Fruit fly (Drosophila melanogaster) whole organism, prepupa: ENCODE data around the gene CG31278.

Experiments used
- Blimp-1 ChIP-seq: fragments of 200-800 bp; sonication (Bioruptor generic); optimal IDR thresholded peaks from 3 replicates; lab custom pipeline; 2017; ENCODE audit warnings: missing biosample characterization, missing genetic modification characterization, mild to moderate bottlenecking, moderate library complexity, missing genetic modification reagents
- CG10631 ChIP-seq: fragments of 200-800 bp; sonication (Bioruptor generic); optimal IDR thresholded peaks from 2 replicates; lab custom pipeline; 2016; ENCODE audit warnings: missing biosample characterization, missing genetic modification characterization
- CG10669 ChIP-seq: fragments of 200-800 bp; sonication (Bioruptor generic); optimal IDR thresholded peaks from 3 replicates; lab custom pipeline; 2018; ENCODE audit warnings: missing biosample characterization, mild to moderate bottlenecking, missing genetic modification characterization, moderate library complexity
- CG11294 ChIP-seq: fragments of 200-800 bp; sonication (Bioruptor generic); IDR thresholded peaks from 2 replicates; pipeline ENCODE4 v1.3.6; 2022; ENCODE audit warnings: missing biosample characterization, missing genetic modification characterization
- CG11762 ChIP-seq: fragments of 200-800 bp; sonication (Bioruptor generic); optimal IDR thresholded peaks from 3 replicates; lab custom pipeline; 2016; ENCODE audit warnings: missing biosample characterization, missing genetic modification characterization; ENCODE audit not compliant: insufficient read depth
- CG11902 ChIP-seq: fragments of 200-800 bp; sonication (Bioruptor generic); optimal IDR thresholded peaks from 3 replicates; lab custom pipeline; 2016; ENCODE audit warnings: missing biosample characterization, missing genetic modification characterization
- CG15336 ChIP-seq: fragments of 200-800 bp; sonication (Bioruptor generic); IDR thresholded peaks from 2 replicates; pipeline ENCODE4 v1.3.6; 2022; ENCODE audit warnings: missing biosample characterization, missing genetic modification characterization
- CG1621 ChIP-seq: fragments of 200-800 bp; sonication (Bioruptor generic); optimal IDR thresholded peaks from 3 replicates; lab custom pipeline; 2018; ENCODE audit warnings: missing biosample characterization, mild to moderate bottlenecking, missing genetic modification characterization
- CG16779 ChIP-seq: fragments of 200-800 bp; sonication (Bioruptor generic); optimal IDR thresholded peaks from 3 replicates; lab custom pipeline; 2017; ENCODE audit warnings: missing biosample characterization, mild to moderate bottlenecking, missing genetic modification characterization
- CG3032 ChIP-seq: fragments of 200-800 bp; optimal IDR thresholded peaks from 2 replicates; lab custom pipeline; 2019; ENCODE audit warnings: missing biosample characterization, mild to moderate bottlenecking, missing genetic modification characterization, moderate library complexity
- CG31627 ChIP-seq: fragments of 200-800 bp; sonication (Bioruptor generic); optimal IDR thresholded peaks from 3 replicates; lab custom pipeline; 2016; ENCODE audit warnings: missing biosample characterization, missing genetic modification characterization
- CG32006 ChIP-seq: fragments of 200-800 bp; sonication (Bioruptor generic); optimal IDR thresholded peaks from 3 replicates; lab custom pipeline; 2017; ENCODE audit warnings: missing biosample characterization, mild to moderate bottlenecking, missing genetic modification characterization
- CG6163 ChIP-seq: fragments of 200-800 bp; sonication (Bioruptor generic); IDR thresholded peaks from 3 replicates; pipeline ENCODE4 v1.3.6; 2022; ENCODE audit warnings: missing biosample characterization, missing genetic modification characterization
- CG6276 ChIP-seq: fragments of 200-800 bp; sonication (Bioruptor generic); optimal IDR thresholded peaks from 2 replicates; lab custom pipeline; 2017; ENCODE audit warnings: missing biosample characterization, mild to moderate bottlenecking, missing genetic modification characterization
- CG6808 ChIP-seq: fragments of 200-800 bp; sonication (Bioruptor generic); optimal IDR thresholded peaks from 3 replicates; lab custom pipeline; 2017; ENCODE audit warnings: missing biosample characterization, missing genetic modification characterization, mild to moderate bottlenecking, moderate library complexity, missing genetic modification reagents
- CG6854 ChIP-seq: fragments of 200-800 bp; sonication (Bioruptor generic); optimal IDR thresholded peaks from 2 replicates; lab custom pipeline; 2017; ENCODE audit warnings: missing biosample characterization, mild to moderate bottlenecking, missing genetic modification characterization
- CG7368 ChIP-seq: fragments of 200-800 bp; sonication (Bioruptor generic); optimal IDR thresholded peaks from 3 replicates; lab custom pipeline; 2016; ENCODE audit warnings: missing biosample characterization, missing genetic modification characterization
- CG8119 ChIP-seq: fragments of 200-800 bp; sonication (Bioruptor generic); IDR thresholded peaks from 3 replicates; pipeline ENCODE4 v1.3.6; 2022; ENCODE audit warnings: missing biosample characterization, missing genetic modification characterization
- CG8319 ChIP-seq: fragments of 200-800 bp; sonication (Bioruptor generic); optimal IDR thresholded peaks from 3 replicates; lab custom pipeline; 2016; ENCODE audit warnings: missing biosample characterization, missing genetic modification characterization
- CG8632 ChIP-seq: fragments of 200-800 bp; sonication (Bioruptor generic); optimal IDR thresholded peaks from 3 replicates; lab custom pipeline; 2016; ENCODE audit warnings: missing biosample characterization, missing genetic modification characterization
- CG9139 ChIP-seq: fragments of 200-800 bp; sonication (Bioruptor generic); optimal IDR thresholded peaks from 3 replicates; lab custom pipeline; 2017; ENCODE audit warnings: missing biosample characterization, mild to moderate bottlenecking, missing genetic modification characterization
- Eip78C ChIP-seq: fragments of 200-800 bp; sonication (Bioruptor generic); peaks from one replicate; lab custom pipeline; 2016; ENCODE audit warnings: missing biosample characterization, missing genetic modification characterization
- Ets21C ChIP-seq: fragments of 200-800 bp; sonication (Bioruptor generic); optimal IDR thresholded peaks from 3 replicates; lab custom pipeline; 2016; ENCODE audit warnings: missing biosample characterization, missing genetic modification characterization
- Ets96B ChIP-seq: fragments of 200-800 bp; optimal IDR thresholded peaks from 2 replicates; lab custom pipeline; 2019; ENCODE audit warnings: missing biosample characterization, mild to moderate bottlenecking, missing genetic modification characterization, moderate library complexity
- Gug ChIP-seq: fragments of 200-800 bp; sonication (Bioruptor generic); IDR thresholded peaks from 2 replicates; pipeline ENCODE4 v1.3.6; 2022; ENCODE audit warnings: missing biosample characterization, missing genetic modification characterization
- Hr38 ChIP-seq: sonication (Bioruptor generic); optimal IDR thresholded peaks from 2 replicates; lab custom pipeline; 2016; ENCODE audit warnings: missing biosample characterization, missing genetic modification characterization
- Hr39 ChIP-seq: fragments of 200-800 bp; sonication (Bioruptor generic); optimal IDR thresholded peaks from 2 replicates; lab custom pipeline; 2016; ENCODE audit warnings: missing biosample characterization, missing genetic modification characterization
- Hr4 ChIP-seq: fragments of 200-800 bp; sonication (Bioruptor generic); optimal IDR thresholded peaks from 3 replicates; lab custom pipeline; 2016; ENCODE audit warnings: missing biosample characterization, missing genetic modification characterization
- Met ChIP-seq: fragments of 200-800 bp; sonication (Bioruptor generic); optimal IDR thresholded peaks from 3 replicates; lab custom pipeline; 2016; ENCODE audit warnings: missing biosample characterization, missing genetic modification characterization
- OdsH ChIP-seq: fragments of 200-800 bp; sonication (Bioruptor generic); optimal IDR thresholded peaks from 3 replicates; lab custom pipeline; 2016; ENCODE audit warnings: missing biosample characterization, missing genetic modification characterization
- Smox ChIP-seq: fragments of 200-800 bp; sonication (Bioruptor generic); optimal IDR thresholded peaks from 3 replicates; lab custom pipeline; 2016; ENCODE audit warnings: missing biosample characterization, missing genetic modification characterization
- Sox102F ChIP-seq: fragments of 200-800 bp; sonication (Bioruptor generic); optimal IDR thresholded peaks from 2 replicates; lab custom pipeline; 2016; ENCODE audit warnings: missing biosample characterization, mild to moderate bottlenecking, missing genetic modification characterization
- Sox14 ChIP-seq: fragments of 200-800 bp; sonication (Bioruptor generic); optimal IDR thresholded peaks from 3 replicates; lab custom pipeline; 2016; ENCODE audit warnings: missing biosample characterization, missing genetic modification characterization
- achi ChIP-seq: fragments of 200-800 bp; sonication (Bioruptor generic); optimal IDR thresholded peaks from 3 replicates; lab custom pipeline; 2016; ENCODE audit warnings: missing biosample characterization, missing genetic modification characterization
- cyc ChIP-seq: fragments of 200-800 bp; sonication (Bioruptor generic); optimal IDR thresholded peaks from 3 replicates; lab custom pipeline; 2016; ENCODE audit warnings: missing biosample characterization, missing genetic modification characterization
- dac ChIP-seq: fragments of 200-800 bp; sonication (Bioruptor generic); optimal IDR thresholded peaks from 2 replicates; lab custom pipeline; 2017; ENCODE audit warnings: missing biosample characterization, mild to moderate bottlenecking, missing genetic modification characterization
- dsx ChIP-seq: fragments of 200-800 bp; optimal IDR thresholded peaks from 3 replicates; lab custom pipeline; 2019; ENCODE audit warnings: missing biosample characterization, mild to moderate bottlenecking, missing genetic modification characterization, moderate library complexity; ENCODE audit not compliant: poor library complexity, severe bottlenecking
- eg ChIP-seq: fragments of 200-800 bp; sonication (Bioruptor generic); IDR thresholded peaks from 3 replicates; pipeline ENCODE4 v1.3.6; 2022; ENCODE audit warnings: missing biosample characterization, missing genetic modification characterization
- fd59A ChIP-seq: fragments of 200-800 bp; sonication (Bioruptor generic); optimal IDR thresholded peaks from 2 replicates; lab custom pipeline; 2017; ENCODE audit warnings: missing biosample characterization, mild to moderate bottlenecking, missing genetic modification characterization, missing genetic modification reagents
- fd85E ChIP-seq: fragments of 200-800 bp; sonication (Bioruptor generic); optimal IDR thresholded peaks from 3 replicates; lab custom pipeline; 2016; ENCODE audit warnings: missing biosample characterization, missing genetic modification characterization
- fkh ChIP-seq: fragments of 200-800 bp; sonication (Bioruptor generic); optimal IDR thresholded peaks from 3 replicates; lab custom pipeline; 2017; ENCODE audit warnings: missing biosample characterization, mild to moderate bottlenecking, missing genetic modification characterization, moderate library complexity
- pdm3 ChIP-seq: fragments of 200-800 bp; sonication (Bioruptor generic); optimal IDR thresholded peaks from 3 replicates; lab custom pipeline; 2016; ENCODE audit warnings: missing biosample characterization, missing genetic modification characterization
- spab ChIP-seq: fragments of 200-800 bp; sonication (Bioruptor generic); optimal IDR thresholded peaks from 2 replicates; lab custom pipeline; 2017; ENCODE audit warnings: missing biosample characterization, mild to moderate bottlenecking, missing genetic modification characterization, missing genetic modification reagents
- ss ChIP-seq, 2 experiments: fragments of 200-800 bp; sonication (Bioruptor generic); optimal IDR thresholded peaks; 2 replicates in 1 of 2; 3 replicates in 1 of 2; lab custom pipeline; 2017 to 2018; ENCODE audit warnings: mild to moderate bottlenecking in 2 of 2, missing biosample characterization in 2 of 2, missing genetic modification characterization in 2 of 2, moderate library complexity in 1 of 2
- svp ChIP-seq: fragments of 200-800 bp; sonication (Bioruptor generic); peaks from one replicate; lab custom pipeline; 2016; ENCODE audit warnings: missing biosample characterization, missing genetic modification characterization
- topi ChIP-seq: fragments of 200-800 bp; sonication (Bioruptor generic); optimal IDR thresholded peaks from 3 replicates; lab custom pipeline; 2016; ENCODE audit warnings: missing biosample characterization, missing genetic modification characterization

CG31278 gene

DNA sequence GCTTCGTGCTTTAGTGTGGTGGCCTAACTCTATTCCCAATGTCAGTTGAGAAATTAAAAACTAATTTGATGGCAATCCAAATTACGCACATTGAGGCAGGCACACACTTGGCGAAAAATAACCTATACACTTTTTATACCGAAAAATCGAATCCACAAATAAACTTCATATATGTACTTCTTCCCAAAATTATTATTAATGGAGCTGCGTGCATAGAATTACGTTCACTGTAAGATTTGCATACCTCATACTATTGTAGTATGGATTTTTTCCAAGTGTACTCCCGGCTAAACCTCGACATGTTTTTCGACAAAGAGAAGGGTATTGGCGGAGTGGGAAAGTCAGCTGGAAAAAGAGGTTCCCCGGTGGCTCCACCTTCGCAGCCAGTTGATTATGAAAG is 23.9 kb downstream of the CG31278 start (continued):
- TF ChIP-seq spab (GFP tag; lab: Kevin White, UChicago) (no peak), CG11294 (GFP tag; lab: Robert Waterston, UW) (no peak), Ets96B (tag; lab: Kevin White, UChicago) (no peak), ss (GFP tag; optimal IDR thresholded peaks at IDR 0.05; lab: Kevin White, UChicago) (no peak), CG8319 (GFP tag; lab: Kevin White, UChicago) (no peak), CG6854 (GFP tag; lab: Kevin White, UChicago) (no peak), CG10631 (peak; percentile 28), svp (peak; percentile 62), Met (GFP tag; lab: Kevin White, UChicago) (peak; percentile 49), Smox (peak; percentile 33), fkh (GFP tag; lab: Kevin White, UChicago) (no peak), CG1621 (tag; lab: Kevin White, UChicago) (no peak), CG10669 (GFP tag; lab: Kevin White, UChicago) (no peak), CG9139 (GFP tag; lab: Kevin White, UChicago) (no peak), dac (GFP tag; lab: Kevin White, UChicago) (peak; percentile 28), CG7368 (GFP tag; lab: Kevin White, UChicago) (no peak), CG31627 (GFP tag; lab: Kevin White, UChicago) (peak; percentile 36), CG15336 (peak; percentile 75), OdsH (GFP tag; lab: Kevin White, UChicago) (peak; percentile 55), Hr38 (GFP tag; lab: Kevin White, UChicago) (no peak)

- TF ChIP-seq Eip78C (GFP tag; lab: Kevin White, UChicago) (peak; percentile 11), Ets96B (tag; lab: Kevin White, UChicago) (no peak), CG32006 (no peak), CG6163 (no peak)
Observed at dm6 chr3R:10683226-10683625, 24.9 kb downstream of the CG31278 start.

- TF ChIP-seq CG6808: no peak
- no peak for TF ChIP-seq Smox
- no peak for TF ChIP-seq svp
- peak; percentile 33; the same call in 1 of the 2 replicates for TF ChIP-seq CG11294 (GFP tag; lab: Robert Waterston, UW)
- peak; percentile 62 for TF ChIP-seq CG6163
- TF ChIP-seq Hr38 (GFP tag; lab: Kevin White, UChicago): no peak
- no peak for TF ChIP-seq Hr4 (GFP tag; lab: Kevin White, UChicago)
- no peak for TF ChIP-seq Sox102F (GFP tag; lab: Kevin White, UChicago)
- TF ChIP-seq cyc (GFP tag; lab: Kevin White, UChicago): no peak
- TF ChIP-seq pdm3 (GFP tag; lab: Kevin White, UChicago): no peak
- TF ChIP-seq topi (GFP tag; lab: Kevin White, UChicago): no peak
- no peak for TF ChIP-seq CG6854 (GFP tag; lab: Kevin White, UChicago)
- peak; percentile 81 for TF ChIP-seq eg (GFP tag; lab: Robert Waterston, UW)
- TF ChIP-seq CG1621 (tag; lab: Kevin White, UChicago): no peak
- no peak for TF ChIP-seq CG3032
- TF ChIP-seq CG9139 (GFP tag; lab: Kevin White, UChicago): no peak
- no peak for TF ChIP-seq Sox14
- no peak for TF ChIP-seq Hr39 (GFP tag; lab: Kevin White, UChicago)
- TF ChIP-seq Eip78C (GFP tag; lab: Kevin White, UChicago): peak; percentile 19
- TF ChIP-seq dac (GFP tag; lab: Kevin White, UChicago): no peak
- no peak for TF ChIP-seq Blimp-1
- peak; percentile 46 for TF ChIP-seq Gug (GFP tag; lab: Robert Waterston, UW)
- TF ChIP-seq fkh (GFP tag; lab: Kevin White, UChicago): no peak
- no peak for TF ChIP-seq CG8632 (GFP tag; lab: Kevin White, UChicago)
- no peak for TF ChIP-seq CG6276 (GFP tag; lab: Kevin White, UChicago)
- no peak for TF ChIP-seq fd85E (GFP tag; lab: Kevin White, UChicago)
- TF ChIP-seq CG8319 (GFP tag; lab: Kevin White, UChicago): no peak
- no peak for TF ChIP-seq CG11762 (GFP tag; lab: Kevin White, UChicago)
- TF ChIP-seq achi (GFP tag; lab: Kevin White, UChicago): no peak
- TF ChIP-seq CG16779: no peak
- TF ChIP-seq Met (GFP tag; lab: Kevin White, UChicago): no peak
- no peak for TF ChIP-seq dsx (GFP tag; lab: Kevin White, UChicago)
- TF ChIP-seq ss (GFP tag; optimal IDR thresholded peaks at IDR 0.05; lab: Kevin White, UChicago): no peak
- no peak for TF ChIP-seq Ets96B (tag; lab: Kevin White, UChicago)
- TF ChIP-seq CG8119 (GFP tag; lab: Robert Waterston, UW): peak; percentile 45; the same call in 2 of the 3 replicates
- TF ChIP-seq Ets21C (GFP tag; lab: Kevin White, UChicago): no peak
- no peak for TF ChIP-seq fd59A (GFP tag; lab: Kevin White, UChicago)
- peak; percentile 60 for TF ChIP-seq CG15336
- TF ChIP-seq CG10631: no peak
- TF ChIP-seq CG11902 (GFP tag; lab: Kevin White, UChicago): no peak
Observed at dm6 chr3R:10681682-10681962, 26.5 kb downstream of the CG31278 start.
